Fruit fly (Drosophila melanogaster): ENCODE results near the gene CG42831.

Gene CG42831

DNA sequence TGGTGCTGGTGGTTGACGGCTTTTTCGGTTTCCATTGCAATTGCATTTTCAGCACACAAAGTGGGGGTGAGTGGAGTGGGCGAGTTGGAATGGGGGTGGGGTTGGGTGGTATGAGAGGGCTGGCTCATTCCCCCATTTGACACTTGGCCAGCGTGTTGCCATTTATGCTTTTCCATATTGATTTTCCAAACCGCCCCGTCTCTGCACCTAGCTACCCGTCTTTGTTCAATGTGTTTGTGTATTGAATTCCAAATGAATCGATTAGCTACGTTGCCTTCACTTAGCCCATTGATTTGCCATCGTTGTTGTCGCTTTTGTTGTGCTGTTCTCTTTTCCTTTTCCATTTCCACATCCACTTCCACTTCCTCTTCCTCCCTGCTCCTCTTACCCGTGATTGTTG lies 29.1 kb downstream of the CG42831 start:
- TF ChIP-seq Dfd (GFP tag; optimal IDR thresholded peaks at IDR 0.05), result no peak
- no peak for TF ChIP-seq woc (GFP tag; optimal IDR thresholded peaks at IDR 0.05)
- no peak for TF ChIP-seq usp (GFP tag; optimal IDR thresholded peaks at IDR 0.05)
- no peak for TF ChIP-seq brk (GFP tag; optimal IDR thresholded peaks at IDR 0.05)
- TF ChIP-seq sv (GFP tag; optimal IDR thresholded peaks at IDR 0.05), result no peak
- TF ChIP-seq Hr83 (GFP tag; optimal IDR thresholded peaks at IDR 0.05; ENCODE audit: poor library complexity, severe bottlenecking), result no peak
- no peak for TF ChIP-seq CrebA (GFP tag; optimal IDR thresholded peaks at IDR 0.05; ENCODE audit: borderline replicate concordance)
- no peak for TF ChIP-seq jim (GFP tag; optimal IDR thresholded peaks at IDR 0.05)
- TF ChIP-seq ey (GFP tag; optimal IDR thresholded peaks at IDR 0.05), result no peak
- TF ChIP-seq Rel (GFP tag; optimal IDR thresholded peaks at IDR 0.05), result no peak
- TF ChIP-seq Rel (tag; optimal IDR thresholded peaks at IDR 0.05), result no peak

- no peak for TF ChIP-seq GATAd (GFP tag; optimal IDR thresholded peaks at IDR 0.05)
- no peak for TF ChIP-seq Hnf4 (GFP tag; optimal IDR thresholded peaks at IDR 0.05)
- TF ChIP-seq Rel (GFP tag; optimal IDR thresholded peaks at IDR 0.05), result no peak
- no peak for TF ChIP-seq Rel (tag; optimal IDR thresholded peaks at IDR 0.05)
- peak; percentile 15 for TF ChIP-seq Dif (GFP tag; optimal IDR thresholded peaks at IDR 0.05; ENCODE audit: partially characterized antibody)
- no peak for TF ChIP-seq dl (GFP tag; optimal IDR thresholded peaks at IDR 0.05; ENCODE audit: insufficient read depth in 1 of 2, partially characterized antibody in 2 of 2)
- TF ChIP-seq tai (GFP tag; optimal IDR thresholded peaks at IDR 0.05), result no peak
- no peak for TF ChIP-seq N (GFP tag; optimal IDR thresholded peaks at IDR 0.05)
- no peak for TF ChIP-seq lola (GFP tag; optimal IDR thresholded peaks at IDR 0.05)
- no peak for TF ChIP-seq usp (GFP tag; optimal IDR thresholded peaks at IDR 0.05)
- peak; percentile 34 for TF ChIP-seq fru (GFP tag; optimal IDR thresholded peaks at IDR 0.05)
- TF ChIP-seq Hr78 (GFP tag; optimal IDR thresholded peaks at IDR 0.05), result no peak
- no peak for TF ChIP-seq Hr83 (GFP tag; optimal IDR thresholded peaks at IDR 0.05; ENCODE audit: poor library complexity, severe bottlenecking)
- peak; percentile 39 for TF ChIP-seq ey (GFP tag; optimal IDR thresholded peaks at IDR 0.05)
- no peak for TF ChIP-seq br (GFP tag; optimal IDR thresholded peaks at IDR 0.05)
- peak in 1 of 2 experiments; percentile 52 for TF ChIP-seq foxo (GFP tag; optimal IDR thresholded peaks at IDR 0.05)
- TF ChIP-seq brk (GFP tag; optimal IDR thresholded peaks at IDR 0.05), result no peak
- no peak for TF ChIP-seq dsf (GFP tag; optimal IDR thresholded peaks at IDR 0.05; ENCODE audit: borderline replicate concordance)
- TF ChIP-seq h (GFP tag; optimal IDR thresholded peaks at IDR 0.05), result no peak
- TF ChIP-seq Dfd (GFP tag; optimal IDR thresholded peaks at IDR 0.05), result no peak
- no peak for TF ChIP-seq HLH106 (tag; optimal IDR thresholded peaks at IDR 0.05)
- TF ChIP-seq Mio (GFP tag; optimal IDR thresholded peaks at IDR 0.05), result no peak
- no peak for TF ChIP-seq pan (optimal IDR thresholded peaks at IDR 0.05)
- TF ChIP-seq woc (GFP tag; optimal IDR thresholded peaks at IDR 0.05), result peak; percentile 45
- TF ChIP-seq jim (GFP tag; optimal IDR thresholded peaks at IDR 0.05), result no peak
- TF ChIP-seq rgr (GFP tag; optimal IDR thresholded peaks at IDR 0.05), result peak; percentile 25
- TF ChIP-seq CG32264 (GFP tag; optimal IDR thresholded peaks at IDR 0.05), result no peak
- TF ChIP-seq Jra (GFP tag; optimal IDR thresholded peaks at IDR 0.05), result no peak
- TF ChIP-seq OdsH (GFP tag; optimal IDR thresholded peaks at IDR 0.05), result peak; percentile 11
- no peak for TF ChIP-seq Myc (optimal IDR thresholded peaks at IDR 0.05)
- TF ChIP-seq CG9705 (GFP tag; optimal IDR thresholded peaks at IDR 0.05), result no peak
- no peak for TF ChIP-seq dmrt93B (GFP tag; optimal IDR thresholded peaks at IDR 0.05)
- TF ChIP-seq sage (GFP tag; optimal IDR thresholded peaks at IDR 0.05), result no peak
- no peak for TF ChIP-seq sv (GFP tag; optimal IDR thresholded peaks at IDR 0.05)
- TF ChIP-seq Sp1 (GFP tag; optimal IDR thresholded peaks at IDR 0.05), result no peak
- no peak for TF ChIP-seq CrebA (GFP tag; optimal IDR thresholded peaks at IDR 0.05; ENCODE audit: borderline replicate concordance)
- no peak for TF ChIP-seq Abd-B (GFP tag; optimal IDR thresholded peaks at IDR 0.05)
- peak; percentile 11 for TF ChIP-seq psq (GFP tag; optimal IDR thresholded peaks at IDR 0.05)
- no peak for TF ChIP-seq Vsx2 (GFP tag; optimal IDR thresholded peaks at IDR 0.05; ENCODE audit: partially characterized antibody)
These were observed 30.2 kb downstream of the CG42831 start for dm6 chr3L:10844548-10845530.
